Worm (Caenorhabditis elegans): ENCODE data around the gene ZK470.1.

ZK470.1 gene

ce11 chrX:4190537-4191144 is 27.1 kb downstream of the ZK470.1 start, which contains the start of gene vha-12 (continued):
- TF ChIP-seq F37B4.10 (GFP tag; IDR thresholded peaks at IDR 0.05) (no peak), F57C9.4 (tag; optimal IDR thresholded peaks at IDR 0.05) (no peak), fkh-3 (tag; optimal IDR thresholded peaks at IDR 0.05) (no peak), ceh-100 (GFP tag; IDR thresholded peaks at IDR 0.05) (no peak; the same call in 1 of the 2 replicates), zfh-2 (GFP tag; conservative IDR thresholded peaks at IDR 0.05) (peak; percentile 93), dpl-1 (GFP tag; optimal IDR thresholded peaks at IDR 0.05) (no peak), hmg-1.2 (GFP tag; IDR thresholded peaks at IDR 0.05) (peak; percentile 94), ztf-25 (GFP tag; IDR thresholded peaks at IDR 0.05) (no peak), sptf-2 (GFP tag; optimal IDR thresholded peaks at IDR 0.05) (no peak), ceh-79 (tag; optimal IDR thresholded peaks at IDR 0.05) (no peak), K12H6.12 (tag; optimal IDR thresholded peaks at IDR 0.05) (peak; percentile 69), B0035.1 (tag; optimal IDR thresholded peaks at IDR 0.05) (peak; percentile 10), lag-1 (GFP tag; IDR thresholded peaks at IDR 0.05) (no peak), F49E8.2 (tag; optimal IDR thresholded peaks at IDR 0.05; ENCODE audit: insufficient read depth) (no peak), ztf-22 (GFP tag; optimal IDR thresholded peaks at IDR 0.05) (no peak), Y53F4B.3 (GFP tag; IDR thresholded peaks at IDR 0.05) (no peak), ccch-3 (GFP tag; optimal IDR thresholded peaks at IDR 0.05) (no peak), Y79H2A.3 (GFP tag; conservative IDR thresholded peaks at IDR 0.05) (no peak), cebp-1 (GFP tag; IDR thresholded peaks at IDR 0.05) (no peak), cebp-1 (tag; optimal IDR thresholded peaks at IDR 0.05) (no peak), ztf-26 (tag; optimal IDR thresholded peaks at IDR 0.05) (peak; percentile 77), ceh-58 (GFP tag; IDR thresholded peaks at IDR 0.05) (no peak), rcor-1 (GFP tag; IDR thresholded peaks at IDR 0.05) (peak; percentile 40; the same call in 1 of the 2 replicates), F33H1.4 (GFP tag; IDR thresholded peaks at IDR 0.05) (peak; percentile 85), mcd-1 (GFP tag; IDR thresholded peaks at IDR 0.05) (peak; percentile 78), bed-1 (GFP tag; IDR thresholded peaks at IDR 0.05) (no peak), dox-1 (GFP tag; IDR thresholded peaks at IDR 0.05) (peak; percentile 88), nhr-27 (tag; optimal IDR thresholded peaks at IDR 0.05) (no peak), nhr-179 (tag; optimal IDR thresholded peaks at IDR 0.05) (no peak), C06A6.2 (GFP tag; conservative IDR thresholded peaks at IDR 0.05) (peak; percentile 80), F57A8.1 (GFP tag; optimal IDR thresholded peaks at IDR 0.05) (peak; percentile 28), K11D2.4 (GFP tag; IDR thresholded peaks at IDR 0.05) (peak; percentile 83), nfya-1 (tag; optimal IDR thresholded peaks at IDR 0.05; ENCODE audit: borderline replicate concordance, insufficient read depth) (no peak), akir-1 (GFP tag; optimal IDR thresholded peaks at IDR 0.05) (peak; percentile 55), nhr-120 (GFP tag; IDR thresholded peaks at IDR 0.05) (no peak), hsf-1 (GFP tag; IDR thresholded peaks at IDR 0.05) (no peak), attf-5 (GFP tag; optimal IDR thresholded peaks at IDR 0.05) (peak; percentile 84), aptf-2 (GFP tag; conservative IDR thresholded peaks at IDR 0.05) (no peak), snpc-1.3 (tag; optimal IDR thresholded peaks at IDR 0.05; ENCODE audit: insufficient read depth) (no peak), lir-1 (GFP tag; conservative IDR thresholded peaks at IDR 0.05) (peak; percentile 53; the same call in 1 of the 2 replicates), tlf-1 (GFP tag; optimal IDR thresholded peaks at IDR 0.05) (peak; percentile 35), tbx-9 (tag; optimal IDR thresholded peaks at IDR 0.05; ENCODE audit: borderline replicate concordance) (no peak), nfya-2 (GFP tag; IDR thresholded peaks at IDR 0.05) (no peak), attf-6 (GFP tag; IDR thresholded peaks at IDR 0.05) (no peak), snpc-1.1 (tag; optimal IDR thresholded peaks at IDR 0.05; ENCODE audit: insufficient read depth) (no peak), Y56A3A.18 (GFP tag; IDR thresholded peaks at IDR 0.05) (no peak), rec-8 (tag; optimal IDR thresholded peaks at IDR 0.05) (no peak)

All from whole organism, young adult.